Fruit fly (Drosophila melanogaster) whole organism, wandering third instar larva: ENCODE data around the gene CG32847.
A peak's percentile ranks its signal among the peaks of the same experiment; 100 is the strongest.

Experiments used
- br ChIP-seq: fragments of 200-800 bp; sonication (Bioruptor generic); optimal IDR thresholded peaks from 2 replicates; lab custom pipeline; 2016; ENCODE audit warnings: missing biosample characterization, missing genetic modification characterization
- dsf ChIP-seq: sonication (Bioruptor generic); optimal IDR thresholded peaks from 2 replicates; lab custom pipeline; 2016; ENCODE audit warnings: missing biosample characterization, missing genetic modification characterization, borderline replicate concordance
- pan ChIP-seq: fragments of >200 bp; optimal IDR thresholded peaks from 2 replicates; lab custom pipeline; 2017
- rgr ChIP-seq: fragments of 200-800 bp; sonication (Bioruptor generic); optimal IDR thresholded peaks from 3 replicates; lab custom pipeline; 2016; ENCODE audit warnings: missing biosample characterization, mild to moderate bottlenecking, missing genetic modification characterization
- tai ChIP-seq: sonication (Bioruptor generic); optimal IDR thresholded peaks from 2 replicates; lab custom pipeline; 2016; ENCODE audit warnings: missing biosample characterization, missing genetic modification characterization
- woc ChIP-seq: sonication (Bioruptor generic); optimal IDR thresholded peaks from 2 replicates; lab custom pipeline; 2016; ENCODE audit warnings: missing biosample characterization, mild to moderate bottlenecking, missing genetic modification characterization

DNA sequence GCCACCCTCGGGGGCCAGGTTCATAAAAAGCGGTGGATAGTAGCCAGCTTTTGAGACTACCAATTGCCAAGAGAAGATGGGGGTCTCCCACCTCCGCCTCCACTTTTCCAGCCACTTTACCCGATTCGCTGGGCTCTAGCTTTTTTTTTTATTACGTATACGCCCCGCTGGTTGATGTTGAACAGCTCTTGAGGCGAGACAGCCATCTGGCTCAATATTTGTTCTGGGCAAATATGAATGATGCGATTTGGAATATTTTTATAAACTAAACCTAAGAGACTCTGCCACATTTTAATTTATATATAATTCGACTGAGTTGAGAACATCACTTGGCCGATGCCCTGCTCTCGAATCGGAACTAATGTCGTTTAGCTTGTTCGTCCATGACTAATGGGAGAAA, 28.7 kb downstream of the CG32847 start:
- peak; percentile 36 for TF ChIP-seq br
- peak; percentile 78 for TF ChIP-seq rgr (GFP tag; lab: Kevin White, UChicago)
- TF ChIP-seq dsf (GFP tag; lab: Kevin White, UChicago), result no peak
- TF ChIP-seq pan (lab: Kevin White, UChicago), result no peak
- no peak for TF ChIP-seq woc (GFP tag; lab: Kevin White, UChicago)
- no peak for TF ChIP-seq tai (GFP tag; lab: Kevin White, UChicago)
